Worm (Caenorhabditis elegans) whole organism, L2 larva: ENCODE measurements around the gene sfxn-1.4.
A peak's percentile ranks its signal among the peaks of the same experiment; 100 is the strongest.

Experiments used
- C34F6.9 ChIP-seq: fragments of 150-350 bp; optimal IDR thresholded peaks from 2 replicates; lab custom pipeline; 2014; ENCODE audit warnings: missing biosample characterization, missing genetic modification characterization
- F13H6.1 ChIP-seq: sonication (generic microtip); optimal IDR thresholded peaks from 2 replicates; lab custom pipeline; 2016; ENCODE audit warnings: missing genetic modification characterization, missing compliant biosample characterization
- R02D3.7 ChIP-seq: fragments of 150-350 bp; optimal IDR thresholded peaks from 2 replicates; lab custom pipeline; 2014; ENCODE audit warnings: missing biosample characterization, missing genetic modification characterization
- Y55F3AM.14 ChIP-seq: fragments of 200-800 bp; sonication (Bioruptor generic); optimal IDR thresholded peaks from 2 replicates; lab custom pipeline; 2018; ENCODE audit warnings: mild to moderate bottlenecking, missing genetic modification characterization, missing compliant biosample characterization
- ZK546.5 ChIP-seq: sonication (generic microtip); optimal IDR thresholded peaks from 2 replicates; lab custom pipeline; 2017; ENCODE audit warnings: missing biosample characterization, missing genetic modification characterization
- alr-1 ChIP-seq: fragments of 150-350 bp; optimal IDR thresholded peaks from 2 replicates; lab custom pipeline; 2014; ENCODE audit warnings: missing biosample characterization, missing genetic modification characterization
- aly-2 ChIP-seq: fragments of 150-350 bp; optimal IDR thresholded peaks from 2 replicates; lab custom pipeline; 2014; ENCODE audit warnings: missing biosample characterization, missing genetic modification characterization
- ama-1 ChIP-seq: fragments of 150-350 bp; optimal IDR thresholded peaks from 2 replicates; lab custom pipeline; 2018; ENCODE audit warnings: inconsistent platforms
- blmp-1 ChIP-seq: sonication (generic microtip); optimal IDR thresholded peaks from 2 replicates; lab custom pipeline; 2017; ENCODE audit warnings: missing genetic modification characterization, mild to moderate bottlenecking, missing compliant biosample characterization, antibody characterized with exemption, moderate library complexity; ENCODE audit not compliant: insufficient read depth
- ceh-16 ChIP-seq: fragments of 150-350 bp; optimal IDR thresholded peaks from 2 replicates; lab custom pipeline; 2014; ENCODE audit warnings: missing biosample characterization, missing genetic modification characterization
- ceh-82 ChIP-seq: fragments of 150-350 bp; optimal IDR thresholded peaks from 2 replicates; lab custom pipeline; 2014; ENCODE audit warnings: missing biosample characterization, missing genetic modification characterization
- crh-2 ChIP-seq: sonication (generic microtip); optimal IDR thresholded peaks from 2 replicates; lab custom pipeline; 2017; ENCODE audit warnings: missing biosample characterization, missing genetic modification characterization
- dmd-4 ChIP-seq: sonication (generic microtip); optimal IDR thresholded peaks from 2 replicates; lab custom pipeline; 2017; ENCODE audit warnings: missing biosample characterization, missing genetic modification characterization
- egl-27 ChIP-seq: sonication (generic microtip); optimal IDR thresholded peaks from 3 replicates; lab custom pipeline; 2017; ENCODE audit warnings: missing biosample characterization, missing genetic modification reagents, missing genetic modification characterization
- elt-1 ChIP-seq: fragments of 150-350 bp; optimal IDR thresholded peaks from 2 replicates; lab custom pipeline; 2014; ENCODE audit warnings: missing biosample characterization, missing genetic modification characterization
- elt-3 ChIP-seq: sonication (generic microtip); optimal IDR thresholded peaks from 2 replicates; lab custom pipeline; 2017; ENCODE audit warnings: missing biosample characterization, missing genetic modification characterization
- fos-1 ChIP-seq: fragments of 150-350 bp; optimal IDR thresholded peaks from 2 replicates; lab custom pipeline; 2014; ENCODE audit warnings: missing biosample characterization, missing genetic modification characterization
- gmeb-1 ChIP-seq: fragments of 150-350 bp; optimal IDR thresholded peaks from 2 replicates; lab custom pipeline; 2014; ENCODE audit warnings: missing biosample characterization, missing genetic modification characterization
- lin-11 ChIP-seq: fragments of 150-350 bp; sonication (generic microtip); optimal IDR thresholded peaks from 2 replicates; lab custom pipeline; 2014; ENCODE audit warnings: missing biosample characterization, missing genetic modification characterization, inconsistent platforms, mixed read lengths
- lin-13 ChIP-seq: fragments of 150-350 bp; optimal IDR thresholded peaks from 2 replicates; lab custom pipeline; 2014; ENCODE audit warnings: missing biosample characterization, missing genetic modification reagents, missing genetic modification characterization
- lin-39 ChIP-seq: fragments of 150-350 bp; optimal IDR thresholded peaks from 2 replicates; lab custom pipeline; 2014; ENCODE audit warnings: missing biosample characterization, missing genetic modification reagents, missing genetic modification characterization
- lsy-2 ChIP-seq, 2 experiments: fragments of 150-350 bp in 1 of 2; sonication (generic microtip) in 1 of 2; optimal IDR thresholded peaks; 2 replicates each; lab custom pipeline; 2014 to 2017; ENCODE audit warnings: missing biosample characterization in 2 of 2, missing genetic modification characterization in 2 of 2
- mab-5 ChIP-seq: fragments of 150-350 bp; optimal IDR thresholded peaks from 2 replicates; lab custom pipeline; 2014; ENCODE audit warnings: missing biosample characterization, missing genetic modification characterization
- mbf-1 ChIP-seq: sonication (generic microtip); optimal IDR thresholded peaks from 2 replicates; lab custom pipeline; 2017; ENCODE audit warnings: missing biosample characterization, missing genetic modification characterization
- mdl-1 ChIP-seq, 2 experiments: fragments of 150-350 bp in 1 of 2; sonication (generic microtip) in 1 of 2; optimal IDR thresholded peaks; 2 replicates each; lab custom pipeline; 2017; ENCODE audit warnings: missing biosample characterization in 2 of 2, missing genetic modification characterization in 2 of 2
- nhr-10 ChIP-seq: sonication (generic microtip); optimal IDR thresholded peaks from 2 replicates; lab custom pipeline; 2017; ENCODE audit warnings: missing biosample characterization, missing genetic modification characterization
- nhr-11 ChIP-seq: fragments of 150-350 bp; optimal IDR thresholded peaks from 2 replicates; lab custom pipeline; 2014; ENCODE audit warnings: missing biosample characterization, missing genetic modification characterization
- nhr-12 ChIP-seq: fragments of 150-350 bp; optimal IDR thresholded peaks from 2 replicates; lab custom pipeline; 2014; ENCODE audit warnings: missing biosample characterization, missing genetic modification characterization
- nhr-129 ChIP-seq: fragments of 150-350 bp; optimal IDR thresholded peaks from 2 replicates; lab custom pipeline; 2014; ENCODE audit warnings: missing biosample characterization, missing genetic modification characterization
- nhr-21 ChIP-seq: fragments of 150-350 bp; optimal IDR thresholded peaks from 2 replicates; lab custom pipeline; 2014; ENCODE audit warnings: missing biosample characterization, missing genetic modification characterization
- nhr-23 ChIP-seq: fragments of 150-350 bp; optimal IDR thresholded peaks from 2 replicates; lab custom pipeline; 2014; ENCODE audit warnings: missing biosample characterization, missing genetic modification reagents, missing genetic modification characterization
- nhr-237 ChIP-seq: fragments of 150-350 bp; optimal IDR thresholded peaks from 2 replicates; lab custom pipeline; 2014; ENCODE audit warnings: missing biosample characterization, missing genetic modification characterization
- nhr-25 ChIP-seq: fragments of 150-350 bp; sonication (generic microtip); optimal IDR thresholded peaks from 3 replicates; lab custom pipeline; 2014; ENCODE audit warnings: missing biosample characterization, missing genetic modification characterization
- nhr-6 ChIP-seq: fragments of 150-350 bp; optimal IDR thresholded peaks from 2 replicates; lab custom pipeline; 2014; ENCODE audit warnings: missing biosample characterization, missing genetic modification characterization
- nhr-77 ChIP-seq: fragments of 150-350 bp; optimal IDR thresholded peaks from 2 replicates; lab custom pipeline; 2014; ENCODE audit warnings: missing biosample characterization, missing genetic modification characterization
- peb-1 ChIP-seq: fragments of 150-350 bp; optimal IDR thresholded peaks from 2 replicates; lab custom pipeline; 2014; ENCODE audit warnings: missing biosample characterization, missing genetic modification characterization
- sem-4 ChIP-seq: fragments of 150-350 bp; optimal IDR thresholded peaks from 2 replicates; lab custom pipeline; 2014; ENCODE audit warnings: missing biosample characterization, missing genetic modification reagents, missing genetic modification characterization
- skn-1 ChIP-seq: sonication (generic microtip); optimal IDR thresholded peaks from 2 replicates; lab custom pipeline; 2017; ENCODE audit warnings: missing biosample characterization, missing genetic modification characterization
- sma-3 ChIP-seq: sonication (generic microtip); optimal IDR thresholded peaks from 2 replicates; lab custom pipeline; 2016; ENCODE audit warnings: missing genetic modification reagents, missing genetic modification characterization, missing compliant biosample characterization
- sma-9 ChIP-seq, 2 experiments: fragments of 150-350 bp in 1 of 2; sonication (generic microtip) in 1 of 2; optimal IDR thresholded peaks; 2 replicates each; lab custom pipeline; 2014 to 2016; ENCODE audit warnings: missing genetic modification characterization in 2 of 2, mild to moderate bottlenecking in 1 of 2, missing biosample characterization in 1 of 2, missing compliant biosample characterization in 1 of 2, missing genetic modification reagents in 1 of 2, moderate library complexity in 1 of 2
- snpc-4 ChIP-seq: fragments of 150-350 bp; optimal IDR thresholded peaks from 2 replicates; lab custom pipeline; 2014; ENCODE audit warnings: missing biosample characterization, missing genetic modification characterization
- unc-39 ChIP-seq: fragments of 150-350 bp; optimal IDR thresholded peaks from 2 replicates; lab custom pipeline; 2014; ENCODE audit warnings: missing biosample characterization, missing genetic modification characterization
- unc-55 ChIP-seq: fragments of 150-350 bp; sonication (generic microtip); optimal IDR thresholded peaks from 3 replicates; lab custom pipeline; 2014; ENCODE audit warnings: missing biosample characterization, missing genetic modification reagents, missing genetic modification characterization
- unc-62 ChIP-seq: fragments of 150-350 bp; optimal IDR thresholded peaks from 2 replicates; lab custom pipeline; 2014; ENCODE audit warnings: missing biosample characterization, missing genetic modification reagents, missing genetic modification characterization
- zag-1 ChIP-seq: fragments of 150-350 bp; optimal IDR thresholded peaks from 2 replicates; lab custom pipeline; 2014; ENCODE audit warnings: missing biosample characterization, missing genetic modification characterization
- ztf-1 ChIP-seq: fragments of 200-800 bp; sonication (Bioruptor generic); conservative IDR thresholded peaks from 2 replicates; pipeline ENCODE4 v1.3.6; 2022; ENCODE audit warnings: missing genetic modification characterization, missing compliant biosample characterization
- ztf-11 ChIP-seq: sonication (generic microtip); optimal IDR thresholded peaks from 2 replicates; lab custom pipeline; 2017; ENCODE audit warnings: missing biosample characterization, missing genetic modification characterization
- ztf-4 ChIP-seq: fragments of 150-350 bp; optimal IDR thresholded peaks from 2 replicates; lab custom pipeline; 2014; ENCODE audit warnings: missing biosample characterization, missing genetic modification characterization

Gene sfxn-1.4

DNA sequence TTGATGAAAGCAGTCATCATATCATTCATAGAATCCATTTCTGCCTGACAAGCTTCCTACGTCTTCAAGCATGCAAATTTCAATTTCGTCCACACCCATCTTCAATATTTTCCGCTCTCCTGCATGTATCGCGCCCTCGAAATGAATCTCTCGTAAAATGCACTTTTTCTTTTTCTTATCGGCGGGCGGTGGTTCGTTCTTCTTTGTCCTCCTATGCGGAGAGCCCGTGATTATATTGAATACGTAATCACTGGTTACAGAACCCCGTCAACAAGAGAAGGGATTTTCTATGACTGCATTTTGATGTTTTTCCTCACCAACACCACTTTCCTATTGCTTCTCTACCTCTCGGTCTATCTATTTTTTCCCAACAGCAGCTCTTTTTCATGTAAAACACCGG, 44.4 kb downstream of the sfxn-1.4 start:
- TF ChIP-seq lin-11 (no peak), unc-62 (no peak), lsy-2 (tag; optimal IDR thresholded peaks at IDR 0.05; lab: Kevin White, UChicago) (no peak), unc-55 (GFP tag; lab: Kevin White, UChicago) (no peak), crh-2 (no peak), zag-1 (no peak), ztf-1 (GFP tag; lab: Robert Waterston, UW) (no peak), unc-39 (tag; lab: Kevin White, UChicago) (no peak), C34F6.9 (tag; lab: Kevin White, UChicago) (no peak), Y55F3AM.14 (GFP tag; lab: Kevin White, UChicago) (peak; percentile 16), nhr-21 (tag; lab: Kevin White, UChicago) (peak; percentile 7), sma-3 (no peak), dmd-4 (tag; lab: Kevin White, UChicago) (no peak), aly-2 (tag; lab: Kevin White, UChicago) (no peak), nhr-129 (peak; percentile 25), ceh-16 (tag; lab: Kevin White, UChicago) (no peak), blmp-1 (no peak), nhr-6 (tag; lab: Kevin White, UChicago) (peak; percentile 27)

DNA sequence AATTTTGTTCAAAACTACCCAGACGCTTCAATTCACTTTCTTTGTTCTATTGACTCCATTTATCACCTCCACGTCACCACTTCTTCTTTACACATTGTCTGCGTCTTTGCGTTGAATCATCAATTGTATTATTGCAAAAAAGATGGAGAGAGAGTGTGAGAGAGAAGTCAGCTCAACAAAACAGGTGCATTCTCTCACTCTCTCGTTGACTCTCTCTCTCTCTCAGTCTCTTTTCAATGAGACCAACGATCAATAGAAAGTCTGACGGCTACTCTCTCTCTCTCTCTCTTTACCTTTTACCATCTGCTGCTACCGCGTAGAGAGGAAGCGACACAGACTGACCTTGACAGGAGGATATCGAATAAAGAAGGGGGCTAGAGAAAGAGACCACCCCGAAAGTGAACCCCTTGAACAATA, 45.3 kb downstream of the sfxn-1.4 start:
- peak; percentile 46 to 69 for TF ChIP-seq lsy-2 (tag; optimal IDR thresholded peaks at IDR 0.05; lab: Kevin White, UChicago)
- peak; percentile 98 for TF ChIP-seq sma-9 (GFP tag; optimal IDR thresholded peaks at IDR 0.05; lab: Kevin White, UChicago)
- TF ChIP-seq sma-9 (tag; optimal IDR thresholded peaks at IDR 0.05; lab: Kevin White, UChicago) = peak; percentile 75
- TF ChIP-seq dmd-4 (tag; lab: Kevin White, UChicago) = no peak
- peak; percentile 14 for TF ChIP-seq snpc-4 (tag; lab: Kevin White, UChicago)
- peak; percentile 96 for TF ChIP-seq nhr-25
- peak; percentile 76 for TF ChIP-seq C34F6.9 (tag; lab: Kevin White, UChicago)
- TF ChIP-seq aly-2 (tag; lab: Kevin White, UChicago) = no peak
- TF ChIP-seq sma-3 = peak; percentile 95
- TF ChIP-seq elt-1 = no peak
- no peak for TF ChIP-seq ceh-82 (tag; lab: Kevin White, UChicago)
- no peak for TF ChIP-seq ztf-11 (tag; lab: Kevin White, UChicago)
- TF ChIP-seq sem-4 (tag; lab: Kevin White, UChicago) = peak; percentile 71
- peak; percentile 1 for TF ChIP-seq nhr-11 (tag; lab: Kevin White, UChicago)
- peak; percentile 61 for TF ChIP-seq gmeb-1 (tag; lab: Kevin White, UChicago)
- no peak for TF ChIP-seq elt-3 (tag; lab: Kevin White, UChicago)
- TF ChIP-seq lin-13 (GFP tag; lab: Kevin White, UChicago) = peak; percentile 84
- no peak for TF ChIP-seq ZK546.5 (tag; lab: Kevin White, UChicago)
- TF ChIP-seq ceh-16 (tag; lab: Kevin White, UChicago) = peak; percentile 76
- TF ChIP-seq mbf-1 = no peak
- TF ChIP-seq egl-27 (tag; lab: Kevin White, UChicago) = peak; percentile 95
- TF ChIP-seq nhr-6 (tag; lab: Kevin White, UChicago) = peak; percentile 94
- peak; percentile 97 for TF ChIP-seq nhr-129
- TF ChIP-seq R02D3.7 (tag; lab: Kevin White, UChicago) = no peak
- TF ChIP-seq nhr-77 = peak; percentile 49
- TF ChIP-seq nhr-10 (tag; lab: Kevin White, UChicago) = peak; percentile 45
- TF ChIP-seq crh-2 = peak; percentile 98
- no peak for TF ChIP-seq unc-62
- TF ChIP-seq lin-11 = no peak
- TF ChIP-seq ztf-1 (GFP tag; lab: Robert Waterston, UW) = no peak
- TF ChIP-seq zag-1 = no peak
- peak; percentile 96 for TF ChIP-seq F13H6.1 (tag; lab: Kevin White, UChicago)
- peak; percentile 20 for TF ChIP-seq mab-5
- TF ChIP-seq unc-39 (tag; lab: Kevin White, UChicago) = no peak
- TF ChIP-seq fos-1 = peak; percentile 97
- TF ChIP-seq mdl-1 (tag; optimal IDR thresholded peaks at IDR 0.05; lab: Kevin White, UChicago) = peak; percentile 73 to 81
- TF ChIP-seq unc-55 (GFP tag; lab: Kevin White, UChicago) = peak; percentile 88
- peak; percentile 6 for TF ChIP-seq nhr-237 (tag; lab: Kevin White, UChicago)
- TF ChIP-seq Y55F3AM.14 (GFP tag; lab: Kevin White, UChicago) = no peak
- TF ChIP-seq lin-39 (tag; lab: Kevin White, UChicago) = peak; percentile 51
- TF ChIP-seq alr-1 (tag; lab: Kevin White, UChicago) = no peak
- TF ChIP-seq nhr-23 = no peak
- TF ChIP-seq blmp-1 = peak; percentile 95
- no peak for TF ChIP-seq peb-1 (tag; lab: Kevin White, UChicago)
- no peak for TF ChIP-seq nhr-12 (tag; lab: Kevin White, UChicago)
- TF ChIP-seq skn-1 (tag; lab: Kevin White, UChicago) = no peak
- peak; percentile 90 for TF ChIP-seq nhr-21 (tag; lab: Kevin White, UChicago)
- TF ChIP-seq ama-1 (lab: Kevin White, UChicago) = peak; percentile 83
- TF ChIP-seq ztf-4 (tag; lab: Kevin White, UChicago) = peak; percentile 93
